Worm (Caenorhabditis elegans) whole organism, L3 larva: Measurements from ENCODE around the gene ZC449.4.

Source experiments
- ZK546.5 ChIP-seq: sonication (generic microtip); optimal IDR thresholded peaks from 2 replicates; lab custom pipeline; 2017; ENCODE audit warnings: missing biosample characterization, missing genetic modification characterization
- aly-2 ChIP-seq: fragments of 150-350 bp; optimal IDR thresholded peaks from 2 replicates; lab custom pipeline; 2014; ENCODE audit warnings: missing biosample characterization, missing genetic modification characterization
- ama-1 ChIP-seq: fragments of 150-350 bp; optimal IDR thresholded peaks from 2 replicates; lab custom pipeline; 2018
- ceh-16 ChIP-seq: sonication (generic microtip); optimal IDR thresholded peaks from 2 replicates; lab custom pipeline; 2017; ENCODE audit warnings: missing biosample characterization, missing genetic modification characterization
- ceh-28 ChIP-seq: fragments of 150-350 bp; optimal IDR thresholded peaks from 2 replicates; lab custom pipeline; 2014; ENCODE audit warnings: missing biosample characterization, missing genetic modification reagents, missing genetic modification characterization
- ceh-82 ChIP-seq: fragments of 150-350 bp; optimal IDR thresholded peaks from 2 replicates; lab custom pipeline; 2014; ENCODE audit warnings: missing biosample characterization, missing genetic modification characterization
- ceh-9 ChIP-seq: sonication (generic microtip); optimal IDR thresholded peaks from 2 replicates; lab custom pipeline; 2018; ENCODE audit warnings: missing biosample characterization, missing genetic modification characterization
- egl-27 ChIP-seq: sonication (generic microtip); optimal IDR thresholded peaks from 4 replicates; lab custom pipeline; 2017; ENCODE audit warnings: missing biosample characterization, missing genetic modification reagents, missing genetic modification characterization
- elt-1 ChIP-seq: fragments of 150-350 bp; optimal IDR thresholded peaks from 2 replicates; lab custom pipeline; 2014; ENCODE audit warnings: missing biosample characterization, missing genetic modification characterization
- elt-2 ChIP-seq: sonication (generic microtip); optimal IDR thresholded peaks from 2 replicates; lab custom pipeline; 2016; ENCODE audit warnings: missing genetic modification reagents, mild to moderate bottlenecking, missing genetic modification characterization, missing compliant biosample characterization
- elt-3 ChIP-seq, 3 experiments: fragments of 150-350 bp in 1 of 3; sonication (generic microtip) in 2 of 3; optimal IDR thresholded peaks; 2 replicates in 2 of 3; 4 replicates in 1 of 3; lab custom pipeline; 2014 to 2017; ENCODE audit warnings: missing biosample characterization in 3 of 3, missing genetic modification characterization in 3 of 3
- eor-1 ChIP-seq, 2 experiments: fragments of 150-350 bp; optimal IDR thresholded peaks; 2 replicates each; lab custom pipeline; 2014 to 2018; ENCODE audit warnings: missing biosample characterization in 2 of 2, missing genetic modification characterization in 2 of 2
- fkh-10 ChIP-seq: sonication (generic microtip); optimal IDR thresholded peaks from 2 replicates; lab custom pipeline; 2017; ENCODE audit warnings: missing biosample characterization, missing genetic modification reagents, missing genetic modification characterization
- fkh-2 ChIP-seq: fragments of 150-350 bp; optimal IDR thresholded peaks from 2 replicates; lab custom pipeline; 2014; ENCODE audit warnings: missing biosample characterization, missing genetic modification reagents, missing genetic modification characterization
- fos-1 ChIP-seq: fragments of 150-350 bp; optimal IDR thresholded peaks from 2 replicates; lab custom pipeline; 2014; ENCODE audit warnings: missing biosample characterization, missing genetic modification characterization
- jun-1 ChIP-seq: fragments of 150-350 bp; optimal IDR thresholded peaks from 2 replicates; lab custom pipeline; 2014; ENCODE audit warnings: missing biosample characterization, missing genetic modification reagents, missing genetic modification characterization
- lin-15B ChIP-seq: fragments of 150-350 bp; optimal IDR thresholded peaks from 2 replicates; lab custom pipeline; 2014; ENCODE audit warnings: missing biosample characterization, missing genetic modification characterization
- lsy-12 ChIP-seq: sonication (generic microtip); optimal IDR thresholded peaks from 2 replicates; lab custom pipeline; 2016; ENCODE audit warnings: mild to moderate bottlenecking, missing genetic modification characterization, missing compliant biosample characterization
- nfya-1 ChIP-seq: sonication (generic microtip); optimal IDR thresholded peaks from 2 replicates; lab custom pipeline; 2017; ENCODE audit warnings: missing genetic modification characterization, mild to moderate bottlenecking, missing compliant biosample characterization, antibody characterized with exemption, moderate library complexity; ENCODE audit not compliant: insufficient read depth
- nhr-11 ChIP-seq: fragments of 150-350 bp; optimal IDR thresholded peaks from 2 replicates; lab custom pipeline; 2014; ENCODE audit warnings: missing biosample characterization, missing genetic modification characterization
- nhr-23 ChIP-seq: fragments of 150-350 bp; optimal IDR thresholded peaks from 2 replicates; lab custom pipeline; 2014; ENCODE audit warnings: missing biosample characterization, missing genetic modification reagents, missing genetic modification characterization
- nhr-237 ChIP-seq: fragments of 150-350 bp; optimal IDR thresholded peaks from 2 replicates; lab custom pipeline; 2014; ENCODE audit warnings: missing biosample characterization, missing genetic modification characterization
- nhr-25 ChIP-seq: sonication (generic microtip); optimal IDR thresholded peaks from 2 replicates; lab custom pipeline; 2017; ENCODE audit warnings: missing biosample characterization, missing genetic modification characterization
- nhr-43 ChIP-seq: sonication (generic microtip); optimal IDR thresholded peaks from 2 replicates; lab custom pipeline; 2016; ENCODE audit warnings: mild to moderate bottlenecking, missing genetic modification characterization, missing compliant biosample characterization; ENCODE audit not compliant: poor library complexity, severe bottlenecking
- pha-4 ChIP-seq: fragments of 150-350 bp; optimal IDR thresholded peaks from 2 replicates; lab custom pipeline; 2014; ENCODE audit warnings: missing biosample characterization, missing genetic modification reagents, missing genetic modification characterization
- pqm-1 ChIP-seq: fragments of 150-350 bp; optimal IDR thresholded peaks from 2 replicates; lab custom pipeline; 2017; ENCODE audit warnings: missing biosample characterization, missing genetic modification characterization, inconsistent platforms
- sea-2 ChIP-seq: fragments of 150-350 bp; sonication (generic microtip); optimal IDR thresholded peaks from 4 replicates; lab custom pipeline; 2014; ENCODE audit warnings: missing biosample characterization, missing genetic modification reagents, missing genetic modification characterization
- skn-1 ChIP-seq: fragments of 150-350 bp; optimal IDR thresholded peaks from 2 replicates; lab custom pipeline; 2014; ENCODE audit warnings: missing biosample characterization, missing genetic modification characterization
- tbx-2 ChIP-seq: sonication (generic microtip); optimal IDR thresholded peaks from 2 replicates; lab custom pipeline; 2016; ENCODE audit warnings: mild to moderate bottlenecking, missing genetic modification characterization, missing compliant biosample characterization
- unc-62 ChIP-seq: fragments of 150-350 bp; sonication (generic microtip); optimal IDR thresholded peaks from 4 replicates; lab custom pipeline; 2014; ENCODE audit warnings: missing biosample characterization, missing genetic modification reagents, missing genetic modification characterization
- zag-1 ChIP-seq: fragments of 150-350 bp; optimal IDR thresholded peaks from 2 replicates; lab custom pipeline; 2014; ENCODE audit warnings: missing biosample characterization, missing genetic modification characterization

The ZC449.4 gene

ce11 chrX:5061763-5062162, 28.0 kb upstream of the ZC449.4 start:
- TF ChIP-seq elt-1 (tag; lab: Kevin White, UChicago) (peak; percentile 93), fkh-2 (tag; lab: Kevin White, UChicago) (no peak), skn-1 (no peak), jun-1 (tag; lab: Kevin White, UChicago) (no peak), tbx-2 (tag; lab: Kevin White, UChicago) (no peak), ceh-9 (tag; lab: Kevin White, UChicago) (no peak), pha-4 (tag; lab: Kevin White, UChicago) (no peak), unc-62 (GFP tag; lab: Kevin White, UChicago) (no peak), nhr-25 (tag; lab: Kevin White, UChicago) (peak; percentile 38), nhr-23 (tag; lab: Kevin White, UChicago) (peak; percentile 55), lsy-12 (no peak)

ce11 chrX:5060756-5061155, 27.0 kb upstream of the ZC449.4 start, which contains the start of gene C24H10.3:
Gene C24H10.3, plus strand, starts transcription at chrX:5061056.
- peak in 1 of 3 experiments; percentile 26 for TF ChIP-seq elt-3 (tag; optimal IDR thresholded peaks at IDR 0.05; lab: Kevin White, UChicago)
- TF ChIP-seq nhr-25 (tag; lab: Kevin White, UChicago) = peak; percentile 59
- no peak for TF ChIP-seq fkh-10
- TF ChIP-seq, all 47 proteins: peak for 2

- no peak for TF ChIP-seq lin-15B (tag; lab: Kevin White, UChicago)
- no peak for TF ChIP-seq elt-2
- no peak for TF ChIP-seq pha-4 (tag; lab: Kevin White, UChicago)
- TF ChIP-seq nhr-237 (tag; lab: Kevin White, UChicago) = no peak
- no peak for TF ChIP-seq ama-1 (lab: Kevin White, UChicago)
- no peak for TF ChIP-seq nhr-11 (tag; lab: Kevin White, UChicago)
- TF ChIP-seq aly-2 (tag; lab: Kevin White, UChicago) = no peak
- TF ChIP-seq elt-1 (tag; lab: Kevin White, UChicago) = no peak
- no peak for TF ChIP-seq ZK546.5
- no peak for TF ChIP-seq eor-1 (tag; optimal IDR thresholded peaks at IDR 0.05; lab: Kevin White, UChicago)
- TF ChIP-seq zag-1 = no peak
- TF ChIP-seq, all 47 proteins: peak for 0
Observed at ce11 chrX:5059163-5059562, 25.4 kb upstream of the ZC449.4 start, which contains the start of gene C24H10.4. Gene C24H10.4, minus strand, starts transcription at chrX:5059263.

ce11 chrX:5056199-5056598, 22.4 kb upstream of the ZC449.4 start:
- TF ChIP-seq nhr-43 (tag; lab: Kevin White, UChicago) = peak; percentile 28

- peak; percentile 45 for TF ChIP-seq nhr-23 (tag; lab: Kevin White, UChicago)
- no peak for TF ChIP-seq elt-1 (tag; lab: Kevin White, UChicago)
Observed at ce11 chrX:5043887-5044286, 10.1 kb upstream of the ZC449.4 start, which contains the start of gene Y64H9A.2. Gene Y64H9A.2, plus strand, starts transcription at chrX:5043976.

ce11 chrX:5040038-5040437, 6.3 kb upstream of the ZC449.4 start:
- TF ChIP-seq eor-1 (tag; optimal IDR thresholded peaks at IDR 0.05; lab: Kevin White, UChicago) = no peak
- no peak for TF ChIP-seq fkh-10
- no peak for TF ChIP-seq ceh-16 (tag; lab: Kevin White, UChicago)
- TF ChIP-seq pha-4 (tag; lab: Kevin White, UChicago) = no peak
- no peak for TF ChIP-seq ceh-9 (tag; lab: Kevin White, UChicago)
- TF ChIP-seq egl-27 (tag; lab: Kevin White, UChicago) = no peak
- TF ChIP-seq, all 47 proteins: peak for 0

ce11 chrX:5038812-5039211, 5.0 kb upstream of the ZC449.4 start:
- TF ChIP-seq pqm-1 (tag; lab: Kevin White, UChicago) (no peak), ceh-16 (tag; lab: Kevin White, UChicago) (no peak), ceh-82 (tag; lab: Kevin White, UChicago) (no peak), eor-1 (tag; optimal IDR thresholded peaks at IDR 0.05; lab: Kevin White, UChicago) (no peak), fos-1 (no peak), sea-2 (GFP tag; lab: Kevin White, UChicago) (no peak), ama-1 (lab: Kevin White, UChicago) (no peak), nhr-43 (tag; lab: Kevin White, UChicago) (no peak), nfya-1 (tag; lab: Kevin White, UChicago) (no peak), ceh-28 (no peak), elt-1 (tag; lab: Kevin White, UChicago) (no peak), tbx-2 (tag; lab: Kevin White, UChicago) (no peak)
